Worm (Caenorhabditis elegans): ENCODE data around the gene nhr-141.

ce11 chrV:7432441-7433146, 11.9 kb upstream of the nhr-141 start:
- TF ChIP-seq F13H6.1 (tag; optimal IDR thresholded peaks at IDR 0.05), result no peak
- no peak for TF ChIP-seq nhr-232 (tag; optimal IDR thresholded peaks at IDR 0.05)
- TF ChIP-seq pha-4 (tag; optimal IDR thresholded peaks at IDR 0.05), result no peak
- TF ChIP-seq ama-1 (optimal IDR thresholded peaks at IDR 0.05), result no peak
- no peak for TF ChIP-seq unc-3 (GFP tag; conservative IDR thresholded peaks at IDR 0.05)
- no peak for TF ChIP-seq unc-3 (tag; optimal IDR thresholded peaks at IDR 0.05)
- TF ChIP-seq elt-2 (tag; optimal IDR thresholded peaks at IDR 0.05), result no peak
- TF ChIP-seq dve-1 (tag; optimal IDR thresholded peaks at IDR 0.05), result no peak
